Worm (Caenorhabditis elegans) whole organism, L1 larva: ENCODE results near the gene dpy-1.

Experiments used
- aly-2 ChIP-seq: fragments of 150-350 bp; optimal IDR thresholded peaks from 2 replicates; lab custom pipeline; 2014; ENCODE audit warnings: missing biosample characterization, missing genetic modification characterization
- mdl-1 ChIP-seq, 2 experiments: fragments of 150-350 bp; optimal IDR thresholded peaks; 2 replicates each; lab custom pipeline; 2014 to 2017; ENCODE audit warnings: missing biosample characterization in 2 of 2, missing genetic modification characterization in 2 of 2, inconsistent platforms in 1 of 2
- nhr-28 ChIP-seq: fragments of 150-350 bp; optimal IDR thresholded peaks from 2 replicates; lab custom pipeline; 2014; ENCODE audit warnings: missing biosample characterization, missing genetic modification characterization
- rnt-1 ChIP-seq: sonication (generic microtip); optimal IDR thresholded peaks from 2 replicates; lab custom pipeline; 2016; ENCODE audit warnings: mild to moderate bottlenecking, missing genetic modification characterization, moderate library complexity, missing compliant biosample characterization
- unc-86 ChIP-seq: sonication (generic microtip); optimal IDR thresholded peaks from 2 replicates; lab custom pipeline; 2016; ENCODE audit warnings: missing genetic modification characterization, missing compliant biosample characterization

ce11 chrIII:2008894-2009293 is 38.9 kb downstream of the dpy-1 start:
- no peak for TF ChIP-seq unc-86 (tag; lab: Kevin White, UChicago)
- TF ChIP-seq rnt-1 (tag; lab: Kevin White, UChicago): no peak
- TF ChIP-seq mdl-1 (tag; optimal IDR thresholded peaks at IDR 0.05; lab: Kevin White, UChicago): no peak
- TF ChIP-seq nhr-28 (tag; lab: Kevin White, UChicago): no peak
- TF ChIP-seq aly-2 (tag; lab: Kevin White, UChicago): no peak
